Worm (Caenorhabditis elegans) whole organism, young adult: ENCODE results near the gene mig-5.

Experiments
- cebp-1 ChIP-seq, 2 experiments: fragments of 200-800 bp in 1 of 2; sonication (Bioruptor generic) in 1 of 2; sonication (generic microtip) in 1 of 2; IDR thresholded peaks in 1 of 2; optimal IDR thresholded peaks in 1 of 2; 2 replicates each; pipeline versions ENCODE4 v1.3.6 to Lab custom; 2017 to 2022; ENCODE audit warnings: missing compliant biosample characterization in 2 of 2, missing genetic modification characterization in 2 of 2, mild to moderate bottlenecking in 1 of 2, missing genetic modification reagents in 1 of 2, moderate library complexity in 1 of 2
- repo-1 ChIP-seq: sonication (generic microtip); optimal IDR thresholded peaks from 2 replicates; lab custom pipeline; 2017; ENCODE audit warnings: mild to moderate bottlenecking, missing genetic modification characterization, missing compliant biosample characterization

mig-5 gene

DNA sequence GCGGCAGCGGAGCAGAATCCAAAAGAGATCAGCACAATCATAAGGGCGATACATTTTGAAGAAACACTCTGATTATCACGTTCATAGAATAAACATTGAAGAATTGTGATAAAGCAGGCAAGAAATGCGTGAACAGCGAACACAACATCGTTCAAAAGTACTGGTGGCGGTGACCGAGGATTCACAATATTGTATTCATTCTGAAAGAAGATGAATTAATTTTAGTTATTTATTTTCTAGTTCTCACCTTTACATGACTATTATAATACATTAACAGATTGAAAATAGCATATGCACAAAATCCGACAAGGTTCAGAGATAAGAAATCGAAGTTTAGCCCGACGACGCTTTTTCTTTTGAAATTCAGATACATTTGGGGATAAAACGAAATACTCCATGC, 48.9 kb downstream of the mig-5 start:
- TF ChIP-seq cebp-1 (GFP tag; IDR thresholded peaks at IDR 0.05; lab: Robert Waterston, UW) (no peak), cebp-1 (tag; optimal IDR thresholded peaks at IDR 0.05; lab: Kevin White, UChicago) (no peak), repo-1 (tag; lab: Kevin White, UChicago) (peak; percentile 16)
